Fruit fly (Drosophila melanogaster): ENCODE measurements around the gene Fie.

The Fie gene

dm6 chr3L:3932742-3933289 is 40.4 kb downstream of the Fie start:
- no peak for TF ChIP-seq Sin3A (optimal IDR thresholded peaks at IDR 0.05)
- no peak for TF ChIP-seq ttk (optimal IDR thresholded peaks at IDR 0.05)
- TF ChIP-seq psq (optimal IDR thresholded peaks at IDR 0.05): no peak
- no peak for TF ChIP-seq Myc (optimal IDR thresholded peaks at IDR 0.05)

dm6 chr3L:3933599-3933998 is 41.2 kb downstream of the Fie start:
- TF ChIP-seq psq (optimal IDR thresholded peaks at IDR 0.05) (no peak), Sin3A (optimal IDR thresholded peaks at IDR 0.05) (no peak)

- TF ChIP-seq ttk (optimal IDR thresholded peaks at IDR 0.05) (no peak), Myc (optimal IDR thresholded peaks at IDR 0.05) (no peak), Sin3A (optimal IDR thresholded peaks at IDR 0.05) (no peak), insv (optimal IDR thresholded peaks at IDR 0.05) (no peak), psq (optimal IDR thresholded peaks at IDR 0.05) (no peak), h (optimal IDR thresholded peaks at IDR 0.05) (no peak)
Measured at dm6 chr3L:3934110-3934509, 41.7 kb downstream of the Fie start.

dm6 chr3L:3935567-3936207 is 43.3 kb downstream of the Fie start, which contains the start of gene Eip63F-1:
Gene Eip63F-1, minus strand, starts transcription at chr3L:3935617.
- no peak for TF ChIP-seq insv (optimal IDR thresholded peaks at IDR 0.05)
- no peak for TF ChIP-seq ttk (optimal IDR thresholded peaks at IDR 0.05)
- no peak for TF ChIP-seq psq (optimal IDR thresholded peaks at IDR 0.05)
- no peak for TF ChIP-seq h (optimal IDR thresholded peaks at IDR 0.05)
- no peak for TF ChIP-seq Myc (optimal IDR thresholded peaks at IDR 0.05)
- no peak for TF ChIP-seq Sin3A (optimal IDR thresholded peaks at IDR 0.05)

- no peak for TF ChIP-seq insv (optimal IDR thresholded peaks at IDR 0.05)
- no peak for TF ChIP-seq Sin3A (optimal IDR thresholded peaks at IDR 0.05)
- TF ChIP-seq Myc (optimal IDR thresholded peaks at IDR 0.05): no peak
- no peak for TF ChIP-seq h (optimal IDR thresholded peaks at IDR 0.05)
- no peak for TF ChIP-seq ttk (optimal IDR thresholded peaks at IDR 0.05)
- no peak for TF ChIP-seq psq (optimal IDR thresholded peaks at IDR 0.05)
Measured at dm6 chr3L:3937806-3938205, 45.4 kb downstream of the Fie start, which contains the start of gene CG10866. Gene CG10866, minus strand, starts transcription at chr3L:3937992.

- no peak for TF ChIP-seq Myc (optimal IDR thresholded peaks at IDR 0.05)
- TF ChIP-seq psq (optimal IDR thresholded peaks at IDR 0.05): no peak
Measured at dm6 chr3L:3940075-3940819, 47.9 kb downstream of the Fie start, which contains the start of gene CG12766. Gene CG12766, minus strand, starts transcription at chr3L:3940125.

- TF ChIP-seq insv (optimal IDR thresholded peaks at IDR 0.05) (no peak), psq (optimal IDR thresholded peaks at IDR 0.05) (no peak), ttk (optimal IDR thresholded peaks at IDR 0.05) (no peak), Sin3A (optimal IDR thresholded peaks at IDR 0.05) (no peak), Myc (optimal IDR thresholded peaks at IDR 0.05) (no peak), h (optimal IDR thresholded peaks at IDR 0.05) (no peak)
Measured at dm6 chr3L:3942241-3943028, 50.1 kb downstream of the Fie start, which contains the start of the genes CG10863 and CG14982. Gene CG10863, minus strand, starts transcription at chr3L:3942465. Gene CG14982, plus strand, starts transcription at chr3L:3942710.

All from Kc167 (cell line).